Fruit fly (Drosophila melanogaster): ENCODE results near the gene Cpr65Ay.
A peak's percentile ranks its signal among the peaks of the same experiment; 100 is the strongest.

The Cpr65Ay gene

DNA sequence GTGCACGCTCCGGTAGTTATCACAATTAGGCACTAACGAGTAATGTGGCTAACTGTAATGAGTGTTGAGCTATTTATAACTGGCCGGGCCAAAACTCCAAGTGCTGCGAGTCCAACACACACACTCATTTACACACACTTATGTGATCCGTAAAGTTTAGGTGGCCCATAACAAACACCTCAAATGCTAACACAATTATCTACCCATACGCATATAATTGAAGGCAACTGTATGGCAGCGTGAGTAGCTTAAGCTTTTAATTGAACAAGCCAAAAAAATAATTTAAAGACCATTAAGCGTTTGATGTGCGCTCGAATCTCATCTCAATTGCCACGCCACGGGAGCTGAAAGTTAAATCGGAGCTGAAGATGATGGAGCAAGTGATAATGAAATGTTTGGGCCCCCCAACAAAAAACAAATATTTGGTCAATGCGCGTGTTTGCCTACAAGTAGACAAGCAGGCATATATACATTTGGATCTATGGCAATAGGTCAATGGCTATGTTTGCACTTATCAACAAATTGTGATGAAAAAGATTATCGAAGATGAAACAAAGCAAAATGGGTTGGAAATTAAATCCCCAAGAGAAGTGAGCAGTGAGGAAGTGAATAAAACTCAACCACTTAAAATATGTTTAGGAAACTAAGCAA, 18.4 kb downstream of the Cpr65Ay start, which contains the start of gene Cpr65Av (continued):
- TF ChIP-seq CG17802 (tag; optimal IDR thresholded peaks at IDR 0.05), result no peak
- TF ChIP-seq CG3726 (GFP tag; IDR thresholded peaks at IDR 0.05), result no peak
- TF ChIP-seq lmd (GFP tag; IDR thresholded peaks at IDR 0.05), result no peak
- TF ChIP-seq CoRest (tag; optimal IDR thresholded peaks at IDR 0.05), result peak; percentile 7
- TF ChIP-seq CG15269 (tag; optimal IDR thresholded peaks at IDR 0.05), result peak; percentile 10
- no peak for TF ChIP-seq Ssrp (tag; optimal IDR thresholded peaks at IDR 0.05)
- TF ChIP-seq nerfin-2 (GFP tag; IDR thresholded peaks at IDR 0.05; ENCODE audit: partially characterized antibody), result no peak
- TF ChIP-seq hkb (optimal IDR thresholded peaks at IDR 0.05), result no peak
- TF ChIP-seq hkb (GFP tag; IDR thresholded peaks at IDR 0.05), result peak; percentile 28; the same call in 1 of the 2 replicates
- no peak for TF ChIP-seq Bgb (GFP tag; IDR thresholded peaks at IDR 0.05; ENCODE audit: partially characterized antibody)
- no peak for TF ChIP-seq al (GFP tag; IDR thresholded peaks at IDR 0.05)
- TF ChIP-seq CG32532 (GFP tag; IDR thresholded peaks at IDR 0.05), result no peak
- peak; percentile 12 for TF ChIP-seq CG11504 (tag; optimal IDR thresholded peaks at IDR 0.05)
- TF ChIP-seq jigr1 (GFP tag; IDR thresholded peaks at IDR 0.05), result no peak
- TF ChIP-seq CG8290 (GFP tag; optimal IDR thresholded peaks at IDR 0.05), result no peak
- peak in 1 of 2 experiments; percentile 40 for TF ChIP-seq CG8290 (tag; optimal IDR thresholded peaks at IDR 0.05)
- no peak for TF ChIP-seq slbo (GFP tag; IDR thresholded peaks at IDR 0.05)
- no peak for TF ChIP-seq Rx (GFP tag; IDR thresholded peaks at IDR 0.05)
- no peak for TF ChIP-seq pfk (GFP tag; optimal IDR thresholded peaks at IDR 0.05)
- no peak for TF ChIP-seq CG7357 (GFP tag; IDR thresholded peaks at IDR 0.05)
- no peak for TF ChIP-seq hbn (GFP tag; IDR thresholded peaks at IDR 0.05; ENCODE audit: partially characterized antibody)
- no peak for TF ChIP-seq Dip3 (GFP tag; optimal IDR thresholded peaks at IDR 0.05)
- no peak for TF ChIP-seq sob (GFP tag; IDR thresholded peaks at IDR 0.05)
- no peak for TF ChIP-seq sc (optimal IDR thresholded peaks at IDR 0.05)
- TF ChIP-seq sc (GFP tag; optimal IDR thresholded peaks at IDR 0.05), result no peak
- no peak for TF ChIP-seq bowl (GFP tag; IDR thresholded peaks at IDR 0.05)
- no peak for TF ChIP-seq dati (GFP tag; IDR thresholded peaks at IDR 0.05)
- no peak for TF ChIP-seq Lpt (GFP tag; optimal IDR thresholded peaks at IDR 0.05)
- no peak for TF ChIP-seq CG10431 (GFP tag; optimal IDR thresholded peaks at IDR 0.05)
- TF ChIP-seq Fer3 (tag; optimal IDR thresholded peaks at IDR 0.05), result no peak
- no peak for TF ChIP-seq Xbp1 (GFP tag; optimal IDR thresholded peaks at IDR 0.05)
- peak in 1 of 2 experiments; percentile 43 for TF ChIP-seq Hr51 (GFP tag; optimal IDR thresholded peaks at IDR 0.05)
- TF ChIP-seq CG12104 (GFP tag; optimal IDR thresholded peaks at IDR 0.05), result peak; percentile 14
- peak; percentile 28 for TF ChIP-seq CG4707 (GFP tag; optimal IDR thresholded peaks at IDR 0.05)
- no peak for TF ChIP-seq hb (GFP tag; IDR thresholded peaks at IDR 0.05; ENCODE audit: partially characterized antibody)
- no peak for TF ChIP-seq maf-S (GFP tag; optimal IDR thresholded peaks at IDR 0.05)
- TF ChIP-seq Spps (tag; optimal IDR thresholded peaks at IDR 0.05), result no peak
- no peak for TF ChIP-seq unc-4 (GFP tag; IDR thresholded peaks at IDR 0.05; ENCODE audit: partially characterized antibody)
- no peak for TF ChIP-seq CG12299 (tag; optimal IDR thresholded peaks at IDR 0.05)
- TF ChIP-seq Nf-YA (GFP tag; IDR thresholded peaks at IDR 0.05), result peak; percentile 33; the same call in 1 of the 2 replicates
- no peak for TF ChIP-seq psq (GFP tag; optimal IDR thresholded peaks at IDR 0.05)
- TF ChIP-seq CG14014 (GFP tag; IDR thresholded peaks at IDR 0.05), result peak; percentile 34; the same call in 1 of the 2 replicates
- no peak for TF ChIP-seq amos (GFP tag; IDR thresholded peaks at IDR 0.05; ENCODE audit: partially characterized antibody)
- TF ChIP-seq CG2875 (GFP tag; optimal IDR thresholded peaks at IDR 0.05), result peak; percentile 37
- no peak for TF ChIP-seq D19B (GFP tag; optimal IDR thresholded peaks at IDR 0.05)
- TF ChIP-seq lab (GFP tag; optimal IDR thresholded peaks at IDR 0.05), result peak; percentile 25
- no peak for TF ChIP-seq CG11093 (GFP tag; IDR thresholded peaks at IDR 0.05)
- no peak for TF ChIP-seq CG6765 (GFP tag; optimal IDR thresholded peaks at IDR 0.05)
- TF ChIP-seq gce (GFP tag; IDR thresholded peaks at IDR 0.05), result 0 out of 3 replicates have a peak, but pooled peaks have one; percentile 28
- TF ChIP-seq Max (GFP tag; optimal IDR thresholded peaks at IDR 0.05), result no peak
- no peak for TF ChIP-seq CG3163 (GFP tag; optimal IDR thresholded peaks at IDR 0.05)
